Fruit fly (Drosophila melanogaster) whole organism, embryonic: Measurements from ENCODE around the gene ND-B16.6.
A peak's percentile ranks its signal among the peaks of the same experiment; 100 is the strongest.

Source experiments
- Ada2b ChIP-seq: fragments of 200-800 bp; sonication (Bioruptor generic); IDR thresholded peaks from 2 replicates; pipeline ENCODE4 v1.3.6; 2022; ENCODE audit warnings: missing biosample characterization, missing genetic modification characterization
- Aef1 ChIP-seq: fragments of 200-800 bp; sonication (Bioruptor generic); IDR thresholded peaks from 3 replicates; pipeline ENCODE4 v1.3.6; 2022; ENCODE audit warnings: missing biosample characterization, missing genetic modification characterization
- CG10267 ChIP-seq: fragments of 200-800 bp; sonication (Bioruptor generic); optimal IDR thresholded peaks from 2 replicates; lab custom pipeline; 2018; ENCODE audit warnings: missing biosample characterization, mild to moderate bottlenecking, missing genetic modification characterization, moderate library complexity
- CG10654 ChIP-seq: fragments of 200-800 bp; sonication (Bioruptor generic); optimal IDR thresholded peaks from 2 replicates; lab custom pipeline; 2016; ENCODE audit warnings: missing biosample characterization, missing genetic modification characterization
- CG11085 ChIP-seq: fragments of 200-800 bp; sonication (Bioruptor generic); IDR thresholded peaks from 2 replicates; pipeline ENCODE4 v1.3.6; 2022; ENCODE audit warnings: missing biosample characterization, missing genetic modification characterization
- CG14965 ChIP-seq: fragments of 200-800 bp; sonication (Bioruptor generic); optimal IDR thresholded peaks from 2 replicates; lab custom pipeline; 2016; ENCODE audit warnings: missing biosample characterization, missing genetic modification characterization, borderline replicate concordance
- CG17385 ChIP-seq: fragments of 200-800 bp; sonication (Bioruptor generic); optimal IDR thresholded peaks from 3 replicates; lab custom pipeline; 2018; ENCODE audit warnings: missing biosample characterization, mild to moderate bottlenecking, missing genetic modification characterization
- CG31224 ChIP-seq: fragments of 200-800 bp; sonication (Bioruptor generic); IDR thresholded peaks from 2 replicates; pipeline ENCODE4 v1.3.6; 2022; ENCODE audit warnings: missing biosample characterization, missing genetic modification characterization
- CG3163 ChIP-seq: fragments of 200-800 bp; sonication (Bioruptor generic); optimal IDR thresholded peaks from 3 replicates; lab custom pipeline; 2016; ENCODE audit warnings: missing biosample characterization, missing genetic modification characterization
- CG3838 ChIP-seq: fragments of 200-800 bp; sonication (Bioruptor generic); optimal IDR thresholded peaks from 3 replicates; lab custom pipeline; 2016; ENCODE audit warnings: missing biosample characterization, missing genetic modification characterization
- CG6254 ChIP-seq: fragments of 200-800 bp; sonication (Bioruptor generic); optimal IDR thresholded peaks from 3 replicates; lab custom pipeline; 2017; ENCODE audit warnings: mild to moderate bottlenecking, missing biosample characterization, missing genetic modification reagents, missing genetic modification characterization
- CG7357 ChIP-seq: fragments of 200-800 bp; sonication (Bioruptor generic); IDR thresholded peaks from 3 replicates; pipeline ENCODE4 v1.3.6; 2022; ENCODE audit warnings: missing biosample characterization, missing genetic modification characterization
- CG8388 ChIP-seq: fragments of 200-800 bp; sonication (Bioruptor generic); optimal IDR thresholded peaks from 2 replicates; lab custom pipeline; 2019; ENCODE audit warnings: missing biosample characterization, mild to moderate bottlenecking, missing genetic modification characterization, moderate library complexity
- CG9932 ChIP-seq: fragments of 200-800 bp; sonication (Bioruptor generic); IDR thresholded peaks from 2 replicates; pipeline ENCODE4 v1.3.6; 2022; ENCODE audit warnings: missing biosample characterization, missing genetic modification characterization
- Deaf1 ChIP-seq: fragments of 200-800 bp; optimal IDR thresholded peaks from 3 replicates; lab custom pipeline; 2019; ENCODE audit warnings: missing biosample characterization, mild to moderate bottlenecking, missing genetic modification characterization, moderate library complexity
- Jarid2 ChIP-seq: fragments of 200-800 bp; sonication (Bioruptor generic); optimal IDR thresholded peaks from 3 replicates; lab custom pipeline; 2017; ENCODE audit warnings: mild to moderate bottlenecking, missing biosample characterization, missing genetic modification reagents, missing genetic modification characterization
- Pdp1 ChIP-seq, 2 experiments: fragments of 200-800 bp; sonication (Bioruptor generic); optimal IDR thresholded peaks; 3 replicates each; lab custom pipeline; 2016; ENCODE audit warnings: missing biosample characterization in 2 of 2, missing genetic modification characterization in 2 of 2, mild to moderate bottlenecking in 1 of 2, moderate library complexity in 1 of 2
- Rfx ChIP-seq: fragments of 200-800 bp; sonication (Bioruptor generic); IDR thresholded peaks from 2 replicates; pipeline ENCODE4 v1.3.6; 2022; ENCODE audit warnings: missing biosample characterization, missing genetic modification characterization
- Trl ChIP-seq, 3 experiments: fragments of >200 bp in 2 of 3; fragments of 200-800 bp in 1 of 3; sonication (Bioruptor generic) in 1 of 3; optimal IDR thresholded peaks; 2 replicates in 1 of 3; 3 replicates in 2 of 3; lab custom pipeline; 2016 to 2017; ENCODE audit warnings: missing biosample characterization in 1 of 3, missing genetic modification characterization in 1 of 3
- aop ChIP-seq: fragments of 200-800 bp; sonication (Bioruptor generic); IDR thresholded peaks from 2 replicates; pipeline ENCODE4 v1.3.6; 2022; ENCODE audit warnings: missing biosample characterization, missing genetic modification characterization
- ara ChIP-seq: fragments of 200-800 bp; sonication (Bioruptor generic); IDR thresholded peaks from 2 replicates; pipeline ENCODE4 v1.3.6; 2022; ENCODE audit warnings: missing biosample characterization, missing genetic modification characterization
- bsh ChIP-seq, 2 experiments: fragments of 200-800 bp; sonication (Bioruptor generic); optimal IDR thresholded peaks; 2 replicates each; lab custom pipeline; 2017 to 2018; ENCODE audit warnings: mild to moderate bottlenecking in 2 of 2, missing biosample characterization in 2 of 2, missing genetic modification characterization in 2 of 2, moderate library complexity in 1 of 2
- chif ChIP-seq, 2 experiments: fragments of 200-800 bp; sonication (Bioruptor generic); optimal IDR thresholded peaks; 3 replicates each; lab custom pipeline; 2016; ENCODE audit warnings: missing biosample characterization in 2 of 2, missing genetic modification characterization in 2 of 2
- corto ChIP-seq: fragments of 200-800 bp; sonication (Bioruptor generic); optimal IDR thresholded peaks from 2 replicates; lab custom pipeline; 2016; ENCODE audit warnings: missing biosample characterization, mild to moderate bottlenecking, missing genetic modification characterization, moderate library complexity
- crp ChIP-seq, 2 experiments: fragments of 200-800 bp; sonication (Bioruptor generic); optimal IDR thresholded peaks; 2 replicates in 1 of 2; 3 replicates in 1 of 2; lab custom pipeline; 2017; ENCODE audit warnings: missing biosample characterization in 2 of 2, missing genetic modification characterization in 2 of 2, mild to moderate bottlenecking in 1 of 2, moderate library complexity in 1 of 2
- danr ChIP-seq: fragments of 200-800 bp; sonication (Bioruptor generic); IDR thresholded peaks from 2 replicates; pipeline ENCODE4 v1.3.6; 2022; ENCODE audit warnings: missing biosample characterization, missing genetic modification characterization
- dysf ChIP-seq: fragments of 200-800 bp; sonication (Bioruptor generic); IDR thresholded peaks from 3 replicates; pipeline ENCODE4 v1.3.6; 2022; ENCODE audit warnings: missing biosample characterization, missing genetic modification characterization
- emc ChIP-seq: fragments of 200-800 bp; sonication (Bioruptor generic); optimal IDR thresholded peaks from 2 replicates; lab custom pipeline; 2016; ENCODE audit warnings: missing biosample characterization, missing genetic modification characterization
- eve ChIP-seq, 2 experiments: fragments of >200 bp; optimal IDR thresholded peaks; 2 replicates each; lab custom pipeline; 2017; ENCODE audit warnings: missing biosample characterization in 2 of 2, missing genetic modification characterization in 2 of 2
- hb ChIP-seq: fragments of 200-800 bp; sonication (Bioruptor generic); IDR thresholded peaks from 3 replicates; pipeline ENCODE4 v1.3.6; 2022; ENCODE audit warnings: missing biosample characterization, missing genetic modification characterization; ENCODE audit not compliant: partially characterized antibody
- lab ChIP-seq: fragments of 200-800 bp; sonication (Bioruptor generic); optimal IDR thresholded peaks from 3 replicates; lab custom pipeline; 2017; ENCODE audit warnings: missing biosample characterization, missing genetic modification characterization, mild to moderate bottlenecking, moderate library complexity, missing genetic modification reagents
- lmd ChIP-seq: fragments of 200-800 bp; sonication (Bioruptor generic); IDR thresholded peaks from 2 replicates; pipeline ENCODE4 v1.3.6; 2022; ENCODE audit warnings: missing biosample characterization, missing genetic modification characterization
- lov ChIP-seq, 2 experiments: fragments of 200-800 bp in 1 of 2; fragments of >200 bp in 1 of 2; sonication (Bioruptor generic) in 1 of 2; IDR thresholded peaks in 1 of 2; optimal IDR thresholded peaks in 1 of 2; 2 replicates in 1 of 2; 3 replicates in 1 of 2; pipeline versions ENCODE4 v1.3.6 to Lab custom; 2017 to 2022; ENCODE audit warnings: missing biosample characterization in 1 of 2, missing genetic modification characterization in 1 of 2
- maf-S ChIP-seq: fragments of 200-800 bp; sonication (Bioruptor generic); optimal IDR thresholded peaks from 2 replicates; lab custom pipeline; 2016; ENCODE audit warnings: missing biosample characterization, missing genetic modification characterization
- nmo ChIP-seq: fragments of 200-800 bp; sonication (Bioruptor generic); optimal IDR thresholded peaks from 2 replicates; lab custom pipeline; 2018; ENCODE audit warnings: missing biosample characterization, mild to moderate bottlenecking, missing genetic modification characterization, moderate library complexity
- pnt ChIP-seq: fragments of 200-800 bp; sonication (Bioruptor generic); optimal IDR thresholded peaks from 3 replicates; lab custom pipeline; 2016; ENCODE audit warnings: missing biosample characterization, missing genetic modification characterization
- pzg ChIP-seq: fragments of 200-800 bp; sonication (Bioruptor generic); optimal IDR thresholded peaks from 3 replicates; lab custom pipeline; 2018; ENCODE audit warnings: missing biosample characterization, mild to moderate bottlenecking, missing genetic modification characterization, moderate library complexity
- ro ChIP-seq: fragments of 200-800 bp; sonication (Bioruptor generic); IDR thresholded peaks from 2 replicates; pipeline ENCODE4 v1.3.6; 2022; ENCODE audit warnings: missing biosample characterization, missing genetic modification characterization
- sc ChIP-seq, 3 experiments: fragments of >200 bp in 2 of 3; fragments of 200-800 bp in 1 of 3; sonication (Bioruptor generic) in 1 of 3; optimal IDR thresholded peaks; 2 replicates in 2 of 3; 3 replicates in 1 of 3; lab custom pipeline; 2017; ENCODE audit warnings: mild to moderate bottlenecking in 1 of 3, missing biosample characterization in 1 of 3, missing genetic modification characterization in 1 of 3, missing genetic modification reagents in 1 of 3
- schlank ChIP-seq: fragments of 200-800 bp; sonication (Bioruptor generic); optimal IDR thresholded peaks from 2 replicates; lab custom pipeline; 2018; ENCODE audit warnings: missing biosample characterization, mild to moderate bottlenecking, missing genetic modification characterization
- slou ChIP-seq: fragments of 200-800 bp; sonication (Bioruptor generic); optimal IDR thresholded peaks from 3 replicates; lab custom pipeline; 2016; ENCODE audit warnings: missing biosample characterization, missing genetic modification characterization
- sob ChIP-seq: fragments of 200-800 bp; sonication (Bioruptor generic); IDR thresholded peaks from 2 replicates; pipeline ENCODE4 v1.3.6; 2022; ENCODE audit warnings: missing biosample characterization, missing genetic modification characterization
- stwl ChIP-seq: fragments of 200-800 bp; sonication (Bioruptor generic); optimal IDR thresholded peaks from 3 replicates; lab custom pipeline; 2018; ENCODE audit warnings: missing biosample characterization, mild to moderate bottlenecking, missing genetic modification characterization, moderate library complexity
- tgo ChIP-seq: fragments of 200-800 bp; sonication (Bioruptor generic); IDR thresholded peaks from 3 replicates; pipeline ENCODE4 v1.3.6; 2022; ENCODE audit warnings: missing biosample characterization, missing genetic modification characterization
- tup ChIP-seq: fragments of 200-800 bp; sonication (Bioruptor generic); optimal IDR thresholded peaks from 2 replicates; lab custom pipeline; 2016; ENCODE audit warnings: missing biosample characterization, mild to moderate bottlenecking, missing genetic modification characterization, moderate library complexity
- yki ChIP-seq: fragments of >200 bp; optimal IDR thresholded peaks from 3 replicates; lab custom pipeline; 2018
- zfh1 ChIP-seq: fragments of 200-800 bp; sonication (Bioruptor generic); IDR thresholded peaks from 3 replicates; pipeline ENCODE4 v1.3.6; 2022; ENCODE audit warnings: missing biosample characterization, missing genetic modification characterization

Gene ND-B16.6

DNA sequence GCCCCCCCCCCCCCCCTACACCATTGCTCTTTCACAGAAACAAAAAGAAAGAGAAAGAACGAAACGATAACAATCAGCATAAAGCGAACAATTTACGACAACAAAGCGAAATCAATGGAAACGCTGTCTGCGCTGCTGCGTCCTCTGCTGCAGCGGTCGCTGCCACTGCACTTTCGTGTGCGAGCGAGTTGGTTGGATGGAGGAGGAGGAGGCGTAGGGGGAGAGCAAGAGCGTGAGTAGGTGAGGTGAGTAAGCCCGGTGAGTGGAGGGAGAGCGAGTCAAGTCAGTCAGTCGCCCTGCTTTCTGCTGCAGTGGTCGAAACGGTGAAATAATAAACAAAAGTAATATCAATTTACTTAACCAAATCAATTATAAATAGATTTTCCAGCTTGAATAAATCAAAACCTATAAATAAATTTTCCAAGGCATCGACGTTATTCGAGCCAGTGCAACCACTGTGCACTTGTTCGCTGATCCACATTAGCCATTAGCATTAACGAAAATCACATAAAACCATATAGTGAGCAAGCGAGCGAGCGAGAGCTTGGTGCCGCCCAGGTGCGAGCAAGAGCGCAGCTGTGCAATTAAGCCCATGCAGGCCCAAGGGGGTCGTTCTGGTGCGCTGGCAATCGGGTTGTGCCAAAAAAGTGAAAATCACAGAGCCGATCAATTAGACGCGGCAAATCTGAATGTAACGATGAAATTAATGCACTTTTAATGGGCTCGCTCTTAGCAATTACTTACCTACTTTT lies 6.2 kb downstream of the ND-B16.6 start (continued):
- TF ChIP-seq Aef1 (GFP tag; lab: Robert Waterston, UW) (peak; percentile 40; the same call in 2 of the 3 replicates), CG14965 (GFP tag; lab: Kevin White, UChicago) (no peak), zfh1 (GFP tag; lab: Robert Waterston, UW) (peak; percentile 75; the same call in 2 of the 3 replicates), CG3838 (GFP tag; lab: Kevin White, UChicago) (no peak), slou (GFP tag; lab: Kevin White, UChicago) (no peak), CG17385 (GFP tag; lab: Kevin White, UChicago) (peak; percentile 25), Trl (optimal IDR thresholded peaks at IDR 0.05; lab: Kevin White, UChicago) (peak in 1 of 2 experiments; percentile 48), Trl (GFP tag; optimal IDR thresholded peaks at IDR 0.05; lab: Kevin White, UChicago) (no peak), yki (no peak), CG11085 (GFP tag; lab: Robert Waterston, UW) (no peak), ara (GFP tag; lab: Robert Waterston, UW) (peak; percentile 71; the same call in 1 of the 2 replicates), schlank (tag; lab: Kevin White, UChicago) (no peak), lov (optimal IDR thresholded peaks at IDR 0.05; lab: Kevin White, UChicago) (no peak), lov (GFP tag; IDR thresholded peaks at IDR 0.05; lab: Robert Waterston, UW) (0 out of 3 replicates have a peak, but pooled peaks have one; percentile 55), emc (GFP tag; lab: Kevin White, UChicago) (no peak), chif (GFP tag; optimal IDR thresholded peaks at IDR 0.05; lab: Kevin White, UChicago) (no peak), nmo (GFP tag; lab: Kevin White, UChicago) (peak; percentile 5), Deaf1 (tag; lab: Kevin White, UChicago) (no peak), Rfx (GFP tag; lab: Robert Waterston, UW) (no peak), ro (peak; percentile 34; the same call in 1 of the 2 replicates), CG9932 (GFP tag; lab: Robert Waterston, UW) (no peak), tgo (GFP tag; lab: Robert Waterston, UW) (peak; percentile 50; the same call in 1 of the 3 replicates), crp (GFP tag; optimal IDR thresholded peaks at IDR 0.05; lab: Kevin White, UChicago) (no peak), CG3163 (GFP tag; lab: Kevin White, UChicago) (peak; percentile 31), CG8388 (GFP tag; lab: Kevin White, UChicago) (peak; percentile 33), stwl (no peak), lab (peak; percentile 4), corto (GFP tag; lab: Kevin White, UChicago) (peak; percentile 83), maf-S (GFP tag; lab: Kevin White, UChicago) (no peak), pnt (GFP tag; lab: Kevin White, UChicago) (no peak), Jarid2 (GFP tag; lab: Kevin White, UChicago) (peak; percentile 5), CG31224 (GFP tag; lab: Robert Waterston, UW) (no peak), CG10267 (no peak), bsh (GFP tag; optimal IDR thresholded peaks at IDR 0.05; lab: Kevin White, UChicago) (peak in 1 of 2 experiments; percentile 62), dysf (peak; percentile 59; the same call in 2 of the 3 replicates), tup (peak; percentile 13), sob (GFP tag; lab: Robert Waterston, UW) (peak; percentile 42; the same call in 1 of the 2 replicates), CG6254 (GFP tag; lab: Kevin White, UChicago) (peak; percentile 45), eve (GFP tag; optimal IDR thresholded peaks at IDR 0.05; lab: Kevin White, UChicago) (no peak), CG10654 (GFP tag; lab: Kevin White, UChicago) (no peak), pzg (GFP tag; lab: Kevin White, UChicago) (no peak), aop (GFP tag; lab: Robert Waterston, UW) (peak; percentile 2; the same call in 1 of the 2 replicates), Ada2b (GFP tag; lab: Robert Waterston, UW) (peak; percentile 25; the same call in 1 of the 2 replicates), sc (optimal IDR thresholded peaks at IDR 0.05; lab: Kevin White, UChicago) (no peak), sc (GFP tag; optimal IDR thresholded peaks at IDR 0.05; lab: Kevin White, UChicago) (peak; percentile 2), lmd (GFP tag; lab: Robert Waterston, UW) (peak; percentile 46; the same call in 1 of the 2 replicates), danr (GFP tag; lab: Robert Waterston, UW) (no peak; the same call in 1 of the 2 replicates), Pdp1 (GFP tag; optimal IDR thresholded peaks at IDR 0.05; lab: Kevin White, UChicago) (peak in 1 of 2 experiments; percentile 0), hb (GFP tag; lab: Robert Waterston, UW) (no peak), CG7357 (GFP tag; lab: Robert Waterston, UW) (no peak)
